Worm (Caenorhabditis elegans) whole organism, L4 larva: ENCODE results near the gene rheb-1.

Experiments
- D1046.2 ChIP-seq: fragments of 200-800 bp; sonication (Bioruptor generic); IDR thresholded peaks from 2 replicates; pipeline ENCODE4 v1.3.6; 2022; ENCODE audit warnings: missing genetic modification characterization, missing compliant biosample characterization
- F10B5.3 ChIP-seq: sonication (generic microtip); optimal IDR thresholded peaks from 2 replicates; lab custom pipeline; 2016; ENCODE audit warnings: mild to moderate bottlenecking, missing genetic modification characterization, missing compliant biosample characterization
- T20F7.1 ChIP-seq: fragments of 200-800 bp; sonication (Bioruptor generic); optimal IDR thresholded peaks from 2 replicates; lab custom pipeline; 2018; ENCODE audit warnings: mild to moderate bottlenecking, missing genetic modification characterization, missing compliant biosample characterization
- T26A8.4 ChIP-seq: fragments of 200-800 bp; sonication (Bioruptor generic); IDR thresholded peaks from 2 replicates; pipeline ENCODE4 v1.3.6; 2022; ENCODE audit warnings: missing genetic modification characterization, missing compliant biosample characterization
- Y48G9A.11 ChIP-seq: fragments of 200-800 bp; sonication (Bioruptor generic); IDR thresholded peaks from 2 replicates; pipeline ENCODE4 v1.3.6; 2022; ENCODE audit warnings: missing genetic modification reagents, missing genetic modification characterization, missing compliant biosample characterization
- aha-1 ChIP-seq: fragments of 150-350 bp; peaks from one replicate; lab custom pipeline; 2014; ENCODE audit warnings: missing biosample characterization, missing genetic modification characterization
- ama-1 ChIP-seq: fragments of 150-350 bp; optimal IDR thresholded peaks from 2 replicates; lab custom pipeline; 2014; ENCODE audit warnings: inconsistent platforms, mixed read lengths
- ceh-20 ChIP-seq: fragments of 200-800 bp; sonication (Bioruptor generic); IDR thresholded peaks from 2 replicates; pipeline ENCODE4 v1.3.6; 2022; ENCODE audit warnings: missing genetic modification reagents, missing genetic modification characterization, missing compliant biosample characterization
- ceh-28 ChIP-seq: fragments of 150-350 bp; optimal IDR thresholded peaks from 2 replicates; lab custom pipeline; 2014; ENCODE audit warnings: missing biosample characterization, missing genetic modification reagents, missing genetic modification characterization
- ceh-44 ChIP-seq: fragments of 200-800 bp; sonication (Bioruptor generic); IDR thresholded peaks from 2 replicates; pipeline ENCODE4 v1.3.6; 2022; ENCODE audit warnings: missing genetic modification reagents, missing genetic modification characterization, missing compliant biosample characterization
- daf-12 ChIP-seq: fragments of 150-350 bp; optimal IDR thresholded peaks from 2 replicates; lab custom pipeline; 2014; ENCODE audit warnings: missing biosample characterization, missing genetic modification reagents, missing genetic modification characterization
- daf-19 ChIP-seq: fragments of 200-800 bp; sonication (Bioruptor generic); conservative IDR thresholded peaks from 2 replicates; pipeline ENCODE4 v1.3.6; 2022; ENCODE audit warnings: missing genetic modification characterization, missing compliant biosample characterization
- daf-8 ChIP-seq: fragments of 200-800 bp; sonication (Bioruptor generic); IDR thresholded peaks from 2 replicates; pipeline ENCODE4 v1.3.6; 2022; ENCODE audit warnings: missing genetic modification characterization, missing compliant biosample characterization
- dmd-6 ChIP-seq: fragments of 200-800 bp; sonication (Bioruptor generic); IDR thresholded peaks from 2 replicates; pipeline ENCODE4 v1.3.6; 2022; ENCODE audit warnings: missing genetic modification reagents, missing genetic modification characterization, missing compliant biosample characterization
- dmd-8 ChIP-seq: fragments of 200-800 bp; sonication (Bioruptor generic); IDR thresholded peaks from 2 replicates; pipeline ENCODE4 v1.3.6; 2022; ENCODE audit warnings: missing genetic modification characterization, missing compliant biosample characterization
- dpl-1 ChIP-seq: fragments of 150-350 bp; optimal IDR thresholded peaks from 2 replicates; lab custom pipeline; 2014; ENCODE audit warnings: missing biosample characterization, missing genetic modification reagents, missing genetic modification characterization
- dve-1 ChIP-seq: sonication (generic microtip); optimal IDR thresholded peaks from 2 replicates; lab custom pipeline; 2017; ENCODE audit warnings: antibody characterized with exemption, mild to moderate bottlenecking, missing genetic modification characterization, missing compliant biosample characterization; ENCODE audit not compliant: insufficient read depth
- egl-43 ChIP-seq: fragments of 200-800 bp; sonication (Bioruptor generic); IDR thresholded peaks from 2 replicates; pipeline ENCODE4 v1.3.6; 2022; ENCODE audit warnings: missing genetic modification reagents, missing genetic modification characterization, missing compliant biosample characterization
- fkh-10 ChIP-seq: fragments of 150-350 bp; optimal IDR thresholded peaks from 2 replicates; lab custom pipeline; 2014; ENCODE audit warnings: missing biosample characterization, missing genetic modification reagents, missing genetic modification characterization
- fos-1 ChIP-seq: fragments of 150-350 bp; optimal IDR thresholded peaks from 2 replicates; lab custom pipeline; 2014; ENCODE audit warnings: missing biosample characterization, missing genetic modification characterization
- hif-1 ChIP-seq, 2 experiments: sonication (generic microtip); optimal IDR thresholded peaks; 2 replicates each; lab custom pipeline; 2016 to 2017; ENCODE audit warnings: missing compliant biosample characterization in 2 of 2, missing genetic modification characterization in 2 of 2, missing genetic modification reagents in 2 of 2, missing genotype in 2 of 2, mild to moderate bottlenecking in 1 of 2
- hlh-11 ChIP-seq: fragments of 200-800 bp; sonication (Bioruptor generic); optimal IDR thresholded peaks from 2 replicates; lab custom pipeline; 2018; ENCODE audit warnings: mild to moderate bottlenecking, missing genetic modification characterization, missing compliant biosample characterization
- hlh-30 ChIP-seq: sonication (generic microtip); optimal IDR thresholded peaks from 2 replicates; lab custom pipeline; 2017; ENCODE audit warnings: antibody characterized with exemption, mild to moderate bottlenecking, missing genetic modification characterization, missing compliant biosample characterization; ENCODE audit not compliant: insufficient read depth
- jun-1 ChIP-seq: fragments of 150-350 bp; optimal IDR thresholded peaks from 2 replicates; lab custom pipeline; 2014; ENCODE audit warnings: missing biosample characterization, missing genetic modification reagents, missing genetic modification characterization
- lin-13 ChIP-seq: fragments of 150-350 bp; optimal IDR thresholded peaks from 2 replicates; lab custom pipeline; 2014; ENCODE audit warnings: missing biosample characterization, missing genetic modification reagents, missing genetic modification characterization
- lin-29 ChIP-seq: fragments of 200-800 bp; sonication (Bioruptor generic); IDR thresholded peaks from 2 replicates; pipeline ENCODE4 v1.3.6; 2022; ENCODE audit warnings: missing genetic modification reagents, missing genetic modification characterization, missing compliant biosample characterization
- lsy-2 ChIP-seq, 2 experiments: fragments of 150-350 bp in 1 of 2; sonication (generic microtip) in 1 of 2; optimal IDR thresholded peaks; 2 replicates each; lab custom pipeline; 2014 to 2017; ENCODE audit warnings: missing biosample characterization in 2 of 2, missing genetic modification characterization in 2 of 2
- madf-9 ChIP-seq: fragments of 200-800 bp; sonication (Bioruptor generic); conservative IDR thresholded peaks from 2 replicates; pipeline ENCODE4 v1.3.6; 2022; ENCODE audit warnings: missing genetic modification reagents, missing genetic modification characterization, missing compliant biosample characterization
- mes-2 ChIP-seq: sonication (generic microtip); optimal IDR thresholded peaks from 2 replicates; lab custom pipeline; 2016; ENCODE audit warnings: missing genotype, mild to moderate bottlenecking, missing genetic modification characterization, missing compliant biosample characterization; ENCODE audit not compliant: poor library complexity, severe bottlenecking
- nhr-102 ChIP-seq: sonication (generic microtip); optimal IDR thresholded peaks from 2 replicates; lab custom pipeline; 2016; ENCODE audit warnings: mild to moderate bottlenecking, missing genetic modification characterization, moderate library complexity, missing compliant biosample characterization
- nhr-11 ChIP-seq: fragments of 150-350 bp; optimal IDR thresholded peaks from 2 replicates; lab custom pipeline; 2014; ENCODE audit warnings: missing biosample characterization, missing genetic modification characterization
- nhr-237 ChIP-seq: sonication (generic microtip); optimal IDR thresholded peaks from 2 replicates; lab custom pipeline; 2017; ENCODE audit warnings: missing biosample characterization, missing genetic modification characterization
- nhr-28 ChIP-seq: fragments of 150-350 bp; optimal IDR thresholded peaks from 2 replicates; lab custom pipeline; 2014; ENCODE audit warnings: missing biosample characterization, missing genetic modification characterization
- nhr-41 ChIP-seq: fragments of 200-800 bp; sonication (Bioruptor generic); IDR thresholded peaks from 2 replicates; pipeline ENCODE4 v1.3.6; 2022; ENCODE audit warnings: missing genetic modification reagents, missing genetic modification characterization, missing compliant biosample characterization
- nhr-48 ChIP-seq: sonication (generic microtip); optimal IDR thresholded peaks from 2 replicates; lab custom pipeline; 2016; ENCODE audit warnings: mild to moderate bottlenecking, missing genetic modification characterization, missing compliant biosample characterization
- nhr-6 ChIP-seq: fragments of 150-350 bp; optimal IDR thresholded peaks from 2 replicates; lab custom pipeline; 2014; ENCODE audit warnings: missing biosample characterization, missing genetic modification characterization
- nhr-76 ChIP-seq: fragments of 150-350 bp; optimal IDR thresholded peaks from 2 replicates; lab custom pipeline; 2014; ENCODE audit warnings: missing biosample characterization, missing genetic modification characterization
- nhr-77 ChIP-seq: fragments of 150-350 bp; optimal IDR thresholded peaks from 2 replicates; lab custom pipeline; 2014; ENCODE audit warnings: missing biosample characterization, missing genetic modification characterization
- pha-4 ChIP-seq, 2 experiments: fragments of 150-350 bp in 1 of 2; fragments of 200-800 bp in 1 of 2; sonication (Bioruptor generic) in 1 of 2; IDR thresholded peaks in 1 of 2; optimal IDR thresholded peaks in 1 of 2; 2 replicates each; pipeline versions ENCODE4 v1.3.6 to Lab custom; 2014 to 2022; ENCODE audit warnings: missing genetic modification characterization in 2 of 2, missing genetic modification reagents in 2 of 2, missing biosample characterization in 1 of 2, missing compliant biosample characterization in 1 of 2
- php-3 ChIP-seq: fragments of 200-800 bp; sonication (Bioruptor generic); IDR thresholded peaks from 2 replicates; pipeline ENCODE4 v1.3.6; 2022; ENCODE audit warnings: missing genetic modification reagents, missing genetic modification characterization, missing compliant biosample characterization
- rbr-2 ChIP-seq: sonication (generic microtip); optimal IDR thresholded peaks from 2 replicates; lab custom pipeline; 2016; ENCODE audit warnings: missing genotype, missing genetic modification characterization, missing compliant biosample characterization
- saeg-2 ChIP-seq: fragments of 200-800 bp; sonication (Bioruptor generic); IDR thresholded peaks from 2 replicates; pipeline ENCODE4 v1.3.6; 2022; ENCODE audit warnings: missing genetic modification reagents, missing genetic modification characterization, missing compliant biosample characterization
- tag-97 ChIP-seq: fragments of 200-800 bp; sonication (Bioruptor generic); IDR thresholded peaks from 2 replicates; pipeline ENCODE4 v1.3.6; 2022; ENCODE audit warnings: missing genetic modification characterization, missing compliant biosample characterization
- tra-1 ChIP-seq: fragments of 200-800 bp; sonication (Bioruptor generic); IDR thresholded peaks from 2 replicates; pipeline ENCODE4 v1.3.6; 2022; ENCODE audit warnings: missing genetic modification reagents, missing genetic modification characterization, missing compliant biosample characterization
- vab-7 ChIP-seq: fragments of 200-800 bp; sonication (Bioruptor generic); IDR thresholded peaks from 2 replicates; pipeline ENCODE4 v1.3.6; 2022; ENCODE audit warnings: missing genetic modification reagents, missing genetic modification characterization, missing compliant biosample characterization
- zag-1 ChIP-seq: fragments of 150-350 bp; optimal IDR thresholded peaks from 2 replicates; lab custom pipeline; 2014; ENCODE audit warnings: missing biosample characterization, missing genetic modification characterization
- zfp-2 ChIP-seq: sonication (generic microtip); optimal IDR thresholded peaks from 2 replicates; lab custom pipeline; 2016; ENCODE audit warnings: mild to moderate bottlenecking, missing genetic modification characterization, missing compliant biosample characterization
- zfp-3 ChIP-seq: fragments of 200-800 bp; sonication (Bioruptor generic); conservative IDR thresholded peaks from 2 replicates; pipeline ENCODE4 v1.3.6; 2022; ENCODE audit warnings: missing genetic modification reagents, missing genetic modification characterization, missing compliant biosample characterization
- ztf-11 ChIP-seq: fragments of 150-350 bp; optimal IDR thresholded peaks from 2 replicates; lab custom pipeline; 2014; ENCODE audit warnings: missing biosample characterization, missing genetic modification characterization
- ztf-7 ChIP-seq: fragments of 150-350 bp; optimal IDR thresholded peaks from 2 replicates; lab custom pipeline; 2014; ENCODE audit warnings: missing biosample characterization, missing genetic modification characterization

Gene rheb-1

ce11 chrIII:9455980-9456658 is at the start of gene rheb-1, which contains the start of gene spk-1:
rheb-1 (minus strand) TSS chrIII:9456030.
spk-1 (plus strand) TSS chrIII:9456608.
- no peak for TF ChIP-seq nhr-237 (tag; lab: Kevin White, UChicago)
- TF ChIP-seq dmd-6, result peak; percentile 97
- peak; percentile 85 for TF ChIP-seq lin-13 (GFP tag; lab: Kevin White, UChicago)
- peak; percentile 97 to 99 for TF ChIP-seq lsy-2 (tag; optimal IDR thresholded peaks at IDR 0.05; lab: Kevin White, UChicago)
- TF ChIP-seq D1046.2, result no peak
- 0 out of 2 replicates have a peak, but pooled peaks have one; percentile 22 for TF ChIP-seq nhr-41 (GFP tag; lab: Robert Waterston, UW)
- peak; percentile 8 for TF ChIP-seq fos-1 (tag; lab: Kevin White, UChicago)
- TF ChIP-seq dmd-8 (GFP tag; lab: Robert Waterston, UW), result no peak
- no peak for TF ChIP-seq jun-1 (tag; lab: Kevin White, UChicago)
- no peak for TF ChIP-seq zag-1
- no peak for TF ChIP-seq daf-8 (GFP tag; lab: Robert Waterston, UW)
- peak; percentile 82 for TF ChIP-seq pha-4 (GFP tag; IDR thresholded peaks at IDR 0.05; lab: Robert Waterston, UW)
- peak; percentile 89 for TF ChIP-seq pha-4 (tag; optimal IDR thresholded peaks at IDR 0.05; lab: Kevin White, UChicago)
- TF ChIP-seq Y48G9A.11 (GFP tag; lab: Robert Waterston, UW), result no peak
- TF ChIP-seq mes-2 (tag; lab: Kevin White, UChicago), result peak; percentile 94
- peak; percentile 63; the same call in 1 of the 2 replicates for TF ChIP-seq zfp-3 (GFP tag; lab: Robert Waterston, UW)
- TF ChIP-seq hif-1 (tag; optimal IDR thresholded peaks at IDR 0.05; lab: Kevin White, UChicago), result peak; percentile 29 to 83
- TF ChIP-seq T26A8.4 (GFP tag; lab: Robert Waterston, UW), result peak; percentile 94
- peak; percentile 97 for TF ChIP-seq hlh-30 (tag; lab: Kevin White, UChicago)
- TF ChIP-seq saeg-2 (GFP tag; lab: Robert Waterston, UW), result peak; percentile 78; the same call in 1 of the 2 replicates
- TF ChIP-seq dve-1 (tag; lab: Kevin White, UChicago), result peak; percentile 99
- TF ChIP-seq ztf-7 (tag; lab: Kevin White, UChicago), result peak; percentile 68
- TF ChIP-seq nhr-28 (tag; lab: Kevin White, UChicago), result peak; percentile 90
- TF ChIP-seq nhr-48 (tag; lab: Kevin White, UChicago), result peak; percentile 89
- TF ChIP-seq ama-1 (lab: Kevin White, UChicago), result peak; percentile 18
- peak; percentile 93 for TF ChIP-seq nhr-77 (tag; lab: Kevin White, UChicago)
- peak; percentile 76 for TF ChIP-seq dpl-1 (GFP tag; lab: Kevin White, UChicago)
- peak; percentile 89 for TF ChIP-seq nhr-102 (tag; lab: Kevin White, UChicago)
- peak; percentile 80 for TF ChIP-seq fkh-10 (GFP tag; lab: Kevin White, UChicago)
- TF ChIP-seq zfp-2 (tag; lab: Kevin White, UChicago), result peak; percentile 93
- TF ChIP-seq nhr-6 (tag; lab: Kevin White, UChicago), result peak; percentile 94
- TF ChIP-seq ceh-44 (GFP tag; lab: Robert Waterston, UW), result 0 out of 2 replicates have a peak, but pooled peaks have one; percentile 43
- no peak for TF ChIP-seq daf-19 (GFP tag; lab: Robert Waterston, UW)
- peak; percentile 37 for TF ChIP-seq F10B5.3 (tag; lab: Kevin White, UChicago)
- TF ChIP-seq daf-12 (tag; lab: Kevin White, UChicago), result no peak
- TF ChIP-seq madf-9 (GFP tag; lab: Robert Waterston, UW), result peak; percentile 64; the same call in 1 of the 2 replicates
- peak; percentile 83 for TF ChIP-seq T20F7.1
- TF ChIP-seq egl-43 (GFP tag; lab: Robert Waterston, UW), result peak; percentile 52; the same call in 1 of the 2 replicates
- peak; percentile 89 for TF ChIP-seq rbr-2 (tag; lab: Kevin White, UChicago)
- TF ChIP-seq tra-1, result peak; percentile 91
- TF ChIP-seq nhr-11 (tag; lab: Kevin White, UChicago), result peak; percentile 70
- peak; percentile 57; the same call in 1 of the 2 replicates for TF ChIP-seq lin-29 (GFP tag; lab: Robert Waterston, UW)
- TF ChIP-seq vab-7, result peak; percentile 66
- peak; percentile 91 for TF ChIP-seq ceh-20
- no peak for TF ChIP-seq tag-97
- no peak for TF ChIP-seq ztf-11
- TF ChIP-seq nhr-76 (tag; lab: Kevin White, UChicago), result no peak
- peak; percentile 88 for TF ChIP-seq php-3
- TF ChIP-seq aha-1, result peak; percentile 91
- TF ChIP-seq ceh-28 (tag; lab: Kevin White, UChicago), result peak; percentile 63
- peak; percentile 97 for TF ChIP-seq hlh-11
